Fruit fly (Drosophila melanogaster) whole organism, embryonic: ENCODE results near the gene nkt.

Experiments
- Adf1 ChIP-seq: fragments of 200-800 bp; sonication (Bioruptor generic); IDR thresholded peaks from 2 replicates; pipeline ENCODE4 v1.3.6; 2022; ENCODE audit warnings: missing biosample characterization, missing genetic modification characterization
- Antp ChIP-seq: fragments of 200-800 bp; sonication (Bioruptor generic); optimal IDR thresholded peaks from 3 replicates; lab custom pipeline; 2016; ENCODE audit warnings: missing biosample characterization, missing genetic modification characterization
- Atf-2 ChIP-seq: fragments of 200-800 bp; sonication (Bioruptor generic); optimal IDR thresholded peaks from 2 replicates; lab custom pipeline; 2016; ENCODE audit warnings: missing biosample characterization, missing genetic modification characterization
- B-H2 ChIP-seq: fragments of 200-800 bp; sonication (Bioruptor generic); optimal IDR thresholded peaks from 2 replicates; lab custom pipeline; 2018; ENCODE audit warnings: missing biosample characterization, mild to moderate bottlenecking, missing genetic modification characterization
- CG10267 ChIP-seq: fragments of 200-800 bp; sonication (Bioruptor generic); optimal IDR thresholded peaks from 2 replicates; lab custom pipeline; 2018; ENCODE audit warnings: missing biosample characterization, mild to moderate bottlenecking, missing genetic modification characterization, moderate library complexity
- CG11247 ChIP-seq: fragments of 200-800 bp; sonication (Bioruptor generic); IDR thresholded peaks from 2 replicates; pipeline ENCODE4 v1.3.6; 2022; ENCODE audit warnings: missing biosample characterization, missing genetic modification characterization
- CG11560 ChIP-seq: fragments of 200-800 bp; sonication (Bioruptor generic); IDR thresholded peaks from 3 replicates; pipeline ENCODE4 v1.3.6; 2022; ENCODE audit warnings: missing biosample characterization, missing genetic modification characterization
- CG11723 ChIP-seq: fragments of 200-800 bp; sonication (Bioruptor generic); optimal IDR thresholded peaks from 2 replicates; lab custom pipeline; 2017; ENCODE audit warnings: missing biosample characterization, mild to moderate bottlenecking, missing genetic modification characterization
- CG12219 ChIP-seq: fragments of 200-800 bp; sonication (Bioruptor generic); optimal IDR thresholded peaks from 3 replicates; lab custom pipeline; 2018; ENCODE audit warnings: missing biosample characterization, mild to moderate bottlenecking, missing genetic modification characterization
- CG12391 ChIP-seq: fragments of 200-800 bp; sonication (Bioruptor generic); optimal IDR thresholded peaks from 3 replicates; lab custom pipeline; 2018; ENCODE audit warnings: missing biosample characterization, mild to moderate bottlenecking, missing genetic modification characterization, moderate library complexity
- CG13894 ChIP-seq: fragments of 200-800 bp; sonication (Bioruptor generic); optimal IDR thresholded peaks from 3 replicates; lab custom pipeline; 2018; ENCODE audit warnings: missing biosample characterization, mild to moderate bottlenecking, missing genetic modification characterization, moderate library complexity
- CG17361 ChIP-seq: fragments of 200-800 bp; sonication (Bioruptor generic); IDR thresholded peaks from 3 replicates; pipeline ENCODE4 v1.3.6; 2022; ENCODE audit warnings: missing biosample characterization, missing genetic modification characterization
- CG17829 ChIP-seq: fragments of 200-800 bp; optimal IDR thresholded peaks from 2 replicates; lab custom pipeline; 2019; ENCODE audit warnings: missing biosample characterization, mild to moderate bottlenecking, missing genetic modification characterization, moderate library complexity
- CG2120 ChIP-seq: fragments of 200-800 bp; sonication (Bioruptor generic); optimal IDR thresholded peaks from 3 replicates; lab custom pipeline; 2016; ENCODE audit warnings: missing biosample characterization, missing genetic modification characterization
- CG2678 ChIP-seq: fragments of 200-800 bp; sonication (Bioruptor generic); optimal IDR thresholded peaks from 3 replicates; lab custom pipeline; 2019; ENCODE audit warnings: missing biosample characterization, mild to moderate bottlenecking, missing genetic modification characterization, moderate library complexity
- CG2712 ChIP-seq: fragments of 200-800 bp; optimal IDR thresholded peaks from 3 replicates; lab custom pipeline; 2019; ENCODE audit warnings: missing biosample characterization, mild to moderate bottlenecking, missing genetic modification characterization, moderate library complexity
- CG3065 ChIP-seq: fragments of 200-800 bp; sonication (Bioruptor generic); optimal IDR thresholded peaks from 2 replicates; lab custom pipeline; 2016; ENCODE audit warnings: missing biosample characterization, missing genetic modification characterization
- CG3281 ChIP-seq: fragments of 200-800 bp; sonication (Bioruptor generic); optimal IDR thresholded peaks from 3 replicates; lab custom pipeline; 2017; ENCODE audit warnings: missing biosample characterization, mild to moderate bottlenecking, missing genetic modification characterization
- CG33213 ChIP-seq: fragments of 200-800 bp; sonication (Bioruptor generic); optimal IDR thresholded peaks from 3 replicates; lab custom pipeline; 2016; ENCODE audit warnings: missing biosample characterization, missing genetic modification characterization
- CG3838 ChIP-seq: fragments of 200-800 bp; sonication (Bioruptor generic); optimal IDR thresholded peaks from 3 replicates; lab custom pipeline; 2016; ENCODE audit warnings: missing biosample characterization, missing genetic modification characterization
- CG7928 ChIP-seq: fragments of 200-800 bp; sonication (Bioruptor generic); optimal IDR thresholded peaks from 2 replicates; lab custom pipeline; 2017; ENCODE audit warnings: missing biosample characterization, mild to moderate bottlenecking, missing genetic modification characterization
- CG7963 ChIP-seq: fragments of 200-800 bp; sonication (Bioruptor generic); IDR thresholded peaks from 3 replicates; pipeline ENCODE4 v1.3.6; 2022; ENCODE audit warnings: missing biosample characterization, missing genetic modification characterization; ENCODE audit not compliant: partially characterized antibody
- CG8924 ChIP-seq: fragments of 200-800 bp; optimal IDR thresholded peaks from 3 replicates; lab custom pipeline; 2019; ENCODE audit warnings: missing biosample characterization, mild to moderate bottlenecking, missing genetic modification characterization, moderate library complexity
- D ChIP-seq, 2 experiments: fragments of 200-800 bp in 1 of 2; fragments of >200 bp in 1 of 2; sonication (Bioruptor generic) in 1 of 2; optimal IDR thresholded peaks; 2 replicates in 1 of 2; 3 replicates in 1 of 2; lab custom pipeline; 2017; ENCODE audit warnings: mild to moderate bottlenecking in 1 of 2, missing biosample characterization in 1 of 2, missing genetic modification characterization in 1 of 2, missing genetic modification reagents in 1 of 2
- Dad ChIP-seq: fragments of 200-800 bp; sonication (Bioruptor generic); optimal IDR thresholded peaks from 3 replicates; lab custom pipeline; 2016; ENCODE audit warnings: missing biosample characterization, missing genetic modification characterization
- Doc3 ChIP-seq: fragments of 200-800 bp; sonication (Bioruptor generic); IDR thresholded peaks from 3 replicates; pipeline ENCODE4 v1.3.6; 2022; ENCODE audit warnings: missing biosample characterization, missing genetic modification characterization; ENCODE audit not compliant: partially characterized antibody
- Eip74EF ChIP-seq, 2 experiments: fragments of 200-800 bp in 1 of 2; fragments of >200 bp in 1 of 2; sonication (Bioruptor generic) in 1 of 2; optimal IDR thresholded peaks; 2 replicates each; lab custom pipeline; 2017 to 2019; ENCODE audit warnings: missing biosample characterization in 2 of 2, missing genetic modification characterization in 2 of 2, mild to moderate bottlenecking in 1 of 2, moderate library complexity in 1 of 2
- Ets65A ChIP-seq: fragments of 200-800 bp; sonication (Bioruptor generic); peaks from one replicate; lab custom pipeline; 2016; ENCODE audit warnings: missing biosample characterization, missing genetic modification characterization
- GATAe ChIP-seq: fragments of 200-800 bp; sonication (Bioruptor generic); conservative IDR thresholded peaks from 2 replicates; pipeline ENCODE4 v1.3.6; 2022; ENCODE audit warnings: missing biosample characterization, missing genetic modification characterization
- Hr51 ChIP-seq, 2 experiments: fragments of 200-800 bp; sonication (Bioruptor generic); optimal IDR thresholded peaks; 2 replicates in 1 of 2; 3 replicates in 1 of 2; lab custom pipeline; 2016 to 2018; ENCODE audit warnings: missing biosample characterization in 2 of 2, missing genetic modification characterization in 2 of 2, mild to moderate bottlenecking in 1 of 2, moderate library complexity in 1 of 2
- Hsf ChIP-seq: fragments of 200-800 bp; sonication (Bioruptor generic); optimal IDR thresholded peaks from 3 replicates; lab custom pipeline; 2016; ENCODE audit warnings: missing biosample characterization, missing genetic modification characterization
- MBD-R2 ChIP-seq: fragments of 200-800 bp; sonication (Bioruptor generic); IDR thresholded peaks from 2 replicates; pipeline ENCODE4 v1.3.6; 2022; ENCODE audit warnings: missing biosample characterization, missing genetic modification characterization
- MESR4 ChIP-seq: fragments of 200-800 bp; sonication (Bioruptor generic); optimal IDR thresholded peaks from 2 replicates; lab custom pipeline; 2018; ENCODE audit warnings: missing biosample characterization, mild to moderate bottlenecking, missing genetic modification characterization, moderate library complexity
- Myb ChIP-seq: fragments of 200-800 bp; sonication (Bioruptor generic); optimal IDR thresholded peaks from 2 replicates; lab custom pipeline; 2016; ENCODE audit warnings: missing biosample characterization, missing genetic modification characterization
- Oli ChIP-seq: fragments of 200-800 bp; sonication (Bioruptor generic); optimal IDR thresholded peaks from 2 replicates; lab custom pipeline; 2018; ENCODE audit warnings: missing biosample characterization, mild to moderate bottlenecking, missing genetic modification characterization, moderate library complexity
- PHDP ChIP-seq: fragments of 200-800 bp; sonication (Bioruptor generic); optimal IDR thresholded peaks from 3 replicates; lab custom pipeline; 2018; ENCODE audit warnings: missing biosample characterization, mild to moderate bottlenecking, missing genetic modification characterization, moderate library complexity
- Scr ChIP-seq: fragments of 200-800 bp; sonication (Bioruptor generic); IDR thresholded peaks from 2 replicates; pipeline ENCODE4 v1.3.6; 2022; ENCODE audit warnings: missing biosample characterization, missing genetic modification characterization; ENCODE audit not compliant: partially characterized antibody
- Sry-δ ChIP-seq: fragments of 200-800 bp; sonication (Bioruptor generic); optimal IDR thresholded peaks from 2 replicates; lab custom pipeline; 2016; ENCODE audit warnings: missing biosample characterization, missing genetic modification characterization
- Usf ChIP-seq: fragments of 200-800 bp; sonication (Bioruptor generic); optimal IDR thresholded peaks from 2 replicates; lab custom pipeline; 2017; ENCODE audit warnings: missing genotype, missing biosample characterization, missing genetic modification characterization
- abd-A ChIP-seq: fragments of 200-800 bp; sonication (Bioruptor generic); optimal IDR thresholded peaks from 3 replicates; lab custom pipeline; 2019; ENCODE audit warnings: missing biosample characterization, mild to moderate bottlenecking, missing genetic modification characterization, moderate library complexity
- amos ChIP-seq: fragments of 200-800 bp; sonication (Bioruptor generic); IDR thresholded peaks from 2 replicates; pipeline ENCODE4 v1.3.6; 2022; ENCODE audit warnings: missing biosample characterization, missing genetic modification characterization; ENCODE audit not compliant: partially characterized antibody
- ci ChIP-seq: fragments of 200-800 bp; sonication (Bioruptor generic); IDR thresholded peaks from 3 replicates; pipeline ENCODE4 v1.3.6; 2022; ENCODE audit warnings: missing biosample characterization, missing genetic modification characterization
- grn ChIP-seq: fragments of 200-800 bp; sonication (Bioruptor generic); optimal IDR thresholded peaks from 3 replicates; lab custom pipeline; 2017; ENCODE audit warnings: missing biosample characterization, missing genetic modification characterization
- kay ChIP-seq: fragments of 200-800 bp; sonication (Bioruptor generic); optimal IDR thresholded peaks from 2 replicates; lab custom pipeline; 2016; ENCODE audit warnings: missing biosample characterization, missing genetic modification characterization
- maf-S ChIP-seq: fragments of 200-800 bp; sonication (Bioruptor generic); optimal IDR thresholded peaks from 2 replicates; lab custom pipeline; 2016; ENCODE audit warnings: missing biosample characterization, missing genetic modification characterization
- nmo ChIP-seq: fragments of 200-800 bp; sonication (Bioruptor generic); optimal IDR thresholded peaks from 2 replicates; lab custom pipeline; 2018; ENCODE audit warnings: missing biosample characterization, mild to moderate bottlenecking, missing genetic modification characterization, moderate library complexity
- phol ChIP-seq: fragments of 200-800 bp; sonication (Bioruptor generic); optimal IDR thresholded peaks from 3 replicates; lab custom pipeline; 2018; ENCODE audit warnings: missing biosample characterization, mild to moderate bottlenecking, missing genetic modification characterization, moderate library complexity
- schlank ChIP-seq: fragments of 200-800 bp; sonication (Bioruptor generic); optimal IDR thresholded peaks from 2 replicates; lab custom pipeline; 2018; ENCODE audit warnings: missing biosample characterization, mild to moderate bottlenecking, missing genetic modification characterization
- trem ChIP-seq: fragments of 200-800 bp; optimal IDR thresholded peaks from 3 replicates; lab custom pipeline; 2019; ENCODE audit warnings: missing biosample characterization, mild to moderate bottlenecking, missing genetic modification characterization, moderate library complexity

nkt gene

dm6 chr3L:11210517-11210916, 9.4 kb downstream of the nkt start, which contains the start of the genes Ube3a and CG7600 (continued):
- TF ChIP-seq Usf (GFP tag; lab: Kevin White, UChicago): no peak
- TF ChIP-seq Hsf (GFP tag; lab: Kevin White, UChicago): peak; percentile 53
- no peak for TF ChIP-seq CG12219 (GFP tag; lab: Kevin White, UChicago)
- TF ChIP-seq CG33213: peak; percentile 31
- TF ChIP-seq nmo: peak; percentile 66
- TF ChIP-seq kay (GFP tag; lab: Kevin White, UChicago): peak; percentile 99
- TF ChIP-seq CG12391: peak; percentile 58
- TF ChIP-seq Scr (GFP tag; lab: Robert Waterston, UW): peak; percentile 98
- TF ChIP-seq amos (GFP tag; lab: Robert Waterston, UW): peak; percentile 99
- no peak for TF ChIP-seq D (optimal IDR thresholded peaks at IDR 0.05; lab: Kevin White, UChicago)
- no peak for TF ChIP-seq D (GFP tag; optimal IDR thresholded peaks at IDR 0.05; lab: Kevin White, UChicago)
- peak; percentile 46; the same call in 1 of the 2 replicates for TF ChIP-seq Adf1 (GFP tag; lab: Robert Waterston, UW)
- TF ChIP-seq CG13894: peak; percentile 78
- no peak for TF ChIP-seq CG3065
- TF ChIP-seq MBD-R2 (GFP tag; lab: Robert Waterston, UW): peak; percentile 87
- peak; percentile 67 for TF ChIP-seq CG2120 (GFP tag; lab: Kevin White, UChicago)
- TF ChIP-seq Atf-2: peak; percentile 19
- peak; percentile 90 for TF ChIP-seq B-H2 (GFP tag; lab: Kevin White, UChicago)
- TF ChIP-seq Dad (GFP tag; lab: Kevin White, UChicago): peak; percentile 11
- TF ChIP-seq maf-S: no peak
- TF ChIP-seq CG11560 (tag; lab: Robert Waterston, UW): peak; percentile 27; the same call in 1 of the 3 replicates
- no peak for TF ChIP-seq Oli
- peak; percentile 100 for TF ChIP-seq CG7963 (GFP tag; lab: Robert Waterston, UW)
- peak; percentile 26 for TF ChIP-seq Ets65A (GFP tag; lab: Kevin White, UChicago)
- TF ChIP-seq CG11723: no peak
- peak; percentile 5 for TF ChIP-seq CG7928 (GFP tag; lab: Kevin White, UChicago)
- TF ChIP-seq CG17361 (GFP tag; lab: Robert Waterston, UW): 0 out of 3 replicates have a peak, but pooled peaks have one; percentile 41
- TF ChIP-seq Hr51 (GFP tag; optimal IDR thresholded peaks at IDR 0.05; lab: Kevin White, UChicago): peak; percentile 5 to 33
- peak; percentile 99 for TF ChIP-seq Myb
- peak; percentile 69 for TF ChIP-seq CG17829 (tag; lab: Kevin White, UChicago)
- TF ChIP-seq CG2712 (tag; lab: Kevin White, UChicago): peak; percentile 66
- TF ChIP-seq MESR4 (GFP tag; lab: Kevin White, UChicago): peak; percentile 81
- no peak for TF ChIP-seq Eip74EF (GFP tag; optimal IDR thresholded peaks at IDR 0.05; lab: Kevin White, UChicago)
- TF ChIP-seq ci (GFP tag; lab: Robert Waterston, UW): peak; percentile 47; the same call in 1 of the 3 replicates
- peak; percentile 90 for TF ChIP-seq Sry-δ (GFP tag; lab: Kevin White, UChicago)
- peak; percentile 20; the same call in 1 of the 2 replicates for TF ChIP-seq CG11247
- TF ChIP-seq Doc3 (GFP tag; lab: Robert Waterston, UW): peak; percentile 99
- TF ChIP-seq trem (tag; lab: Kevin White, UChicago): peak; percentile 88
- TF ChIP-seq schlank: no peak
- TF ChIP-seq abd-A (tag; lab: Kevin White, UChicago): peak; percentile 94
- peak; percentile 99 for TF ChIP-seq CG10267 (tag; lab: Kevin White, UChicago)
- TF ChIP-seq phol (tag; lab: Kevin White, UChicago): peak; percentile 53
- TF ChIP-seq Antp (GFP tag; lab: Kevin White, UChicago): peak; percentile 36
- TF ChIP-seq CG8924: peak; percentile 41
- no peak for TF ChIP-seq CG3838 (GFP tag; lab: Kevin White, UChicago)
- peak; percentile 45 for TF ChIP-seq CG2678 (tag; lab: Kevin White, UChicago)
- peak; percentile 48 for TF ChIP-seq PHDP
- peak; percentile 33 for TF ChIP-seq CG3281 (GFP tag; lab: Kevin White, UChicago)
- peak; percentile 64 for TF ChIP-seq grn (GFP tag; lab: Kevin White, UChicago)
- peak; percentile 63 for TF ChIP-seq GATAe (GFP tag; lab: Robert Waterston, UW)
